Worm (Caenorhabditis elegans): ENCODE results near the gene slc-46A.

- TF ChIP-seq W03F9.2 (tag; optimal IDR thresholded peaks at IDR 0.05) = no peak
- no peak for TF ChIP-seq him-1 (tag; optimal IDR thresholded peaks at IDR 0.05)
These were observed 35.5 kb downstream of the slc-46A start for ce11 chrIV:5354564-5354963.

Data from whole organism, L4/young adult.